Worm (Caenorhabditis elegans) whole organism, L3 larva: Measurements from ENCODE around the gene F25B3.2.

Source experiments
- R02D3.7 ChIP-seq: fragments of 150-350 bp; optimal IDR thresholded peaks from 2 replicates; lab custom pipeline; 2014; ENCODE audit warnings: missing biosample characterization, missing genetic modification characterization
- ama-1 ChIP-seq: fragments of 150-350 bp; optimal IDR thresholded peaks from 2 replicates; lab custom pipeline; 2018
- fos-1 ChIP-seq: fragments of 150-350 bp; optimal IDR thresholded peaks from 2 replicates; lab custom pipeline; 2014; ENCODE audit warnings: missing biosample characterization, missing genetic modification characterization
- nhr-11 ChIP-seq: fragments of 150-350 bp; optimal IDR thresholded peaks from 2 replicates; lab custom pipeline; 2014; ENCODE audit warnings: missing biosample characterization, missing genetic modification characterization
- nhr-12 ChIP-seq: fragments of 150-350 bp; optimal IDR thresholded peaks from 2 replicates; lab custom pipeline; 2014; ENCODE audit warnings: missing biosample characterization, missing genetic modification characterization
- nhr-237 ChIP-seq: fragments of 150-350 bp; optimal IDR thresholded peaks from 2 replicates; lab custom pipeline; 2014; ENCODE audit warnings: missing biosample characterization, missing genetic modification characterization
- nhr-43 ChIP-seq: sonication (generic microtip); optimal IDR thresholded peaks from 2 replicates; lab custom pipeline; 2016; ENCODE audit warnings: mild to moderate bottlenecking, missing genetic modification characterization, missing compliant biosample characterization; ENCODE audit not compliant: poor library complexity, severe bottlenecking
- nhr-76 ChIP-seq: fragments of 150-350 bp; sonication (generic microtip); optimal IDR thresholded peaks from 5 replicates; lab custom pipeline; 2014; ENCODE audit warnings: missing biosample characterization, missing genetic modification characterization
- pqm-1 ChIP-seq: fragments of 150-350 bp; optimal IDR thresholded peaks from 2 replicates; lab custom pipeline; 2017; ENCODE audit warnings: missing biosample characterization, missing genetic modification characterization, inconsistent platforms
- tbx-2 ChIP-seq: sonication (generic microtip); optimal IDR thresholded peaks from 2 replicates; lab custom pipeline; 2016; ENCODE audit warnings: mild to moderate bottlenecking, missing genetic modification characterization, missing compliant biosample characterization
- unc-62 ChIP-seq: fragments of 150-350 bp; sonication (generic microtip); optimal IDR thresholded peaks from 4 replicates; lab custom pipeline; 2014; ENCODE audit warnings: missing biosample characterization, missing genetic modification reagents, missing genetic modification characterization
- ztf-11 ChIP-seq: fragments of 150-350 bp; optimal IDR thresholded peaks from 2 replicates; lab custom pipeline; 2014; ENCODE audit warnings: missing biosample characterization, missing genetic modification characterization

DNA sequence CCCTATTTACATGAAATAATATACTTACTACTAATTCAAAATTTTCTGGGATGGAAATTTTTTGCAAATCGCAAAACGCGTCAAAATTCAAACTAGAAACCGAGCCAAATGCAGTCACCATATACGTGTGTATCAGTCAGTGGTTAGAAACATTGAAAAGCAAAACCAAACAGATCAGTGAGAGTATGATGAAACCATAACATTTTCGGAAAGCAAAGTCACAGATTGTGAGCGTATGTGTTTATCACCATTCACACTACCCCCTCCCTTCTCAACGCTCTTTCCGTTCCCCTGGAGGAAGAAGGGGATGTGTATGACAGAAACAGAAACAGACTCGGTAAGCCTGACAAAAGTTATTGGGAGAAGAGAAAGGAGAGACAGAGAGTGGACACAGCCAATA is 5.4 kb upstream of the F25B3.2 start:
- TF ChIP-seq nhr-12 (tag; lab: Kevin White, UChicago) (no peak), R02D3.7 (no peak), nhr-76 (no peak), ama-1 (lab: Kevin White, UChicago) (no peak), nhr-237 (tag; lab: Kevin White, UChicago) (no peak), pqm-1 (tag; lab: Kevin White, UChicago) (no peak), nhr-11 (no peak), unc-62 (GFP tag; lab: Kevin White, UChicago) (no peak), fos-1 (tag; lab: Kevin White, UChicago) (no peak), nhr-43 (tag; lab: Kevin White, UChicago) (no peak), tbx-2 (no peak), ztf-11 (tag; lab: Kevin White, UChicago) (no peak)
